Worm (Caenorhabditis elegans): ENCODE measurements around the gene nuaf-1.

The nuaf-1 gene

ce11 chrV:13578637-13579036, 10.2 kb upstream of the nuaf-1 start, which contains the start of gene C50B8.6:
C50B8.6 (plus strand) TSS chrV:13578972.
- TF ChIP-seq lir-3 (tag; optimal IDR thresholded peaks at IDR 0.05) (no peak), fkh-10 (GFP tag; optimal IDR thresholded peaks at IDR 0.05) (no peak), ZK546.5 (tag; optimal IDR thresholded peaks at IDR 0.05) (no peak), daf-16 (GFP tag; optimal IDR thresholded peaks at IDR 0.05) (no peak), daf-16 (tag; optimal IDR thresholded peaks at IDR 0.05) (peak; percentile 77), cey-2 (tag; optimal IDR thresholded peaks at IDR 0.05; ENCODE audit: borderline replicate concordance, insufficient read depth) (no peak), nhr-25 (tag; optimal IDR thresholded peaks at IDR 0.05; ENCODE audit: borderline replicate concordance, insufficient read depth) (no peak), nhr-11 (tag; optimal IDR thresholded peaks at IDR 0.05) (no peak), Y75B8A.6 (GFP tag; IDR thresholded peaks at IDR 0.05) (no peak), nhr-28 (tag; optimal IDR thresholded peaks at IDR 0.05) (peak; percentile 50), nhr-41 (GFP tag; IDR thresholded peaks at IDR 0.05) (no peak), gei-8 (GFP tag; optimal IDR thresholded peaks at IDR 0.05) (no peak), daf-12 (tag; optimal IDR thresholded peaks at IDR 0.05) (no peak), attf-4 (tag; optimal IDR thresholded peaks at IDR 0.05) (no peak), mxl-3 (GFP tag; optimal IDR thresholded peaks at IDR 0.05) (peak; percentile 26), dve-1 (tag; optimal IDR thresholded peaks at IDR 0.05; ENCODE audit: insufficient read depth) (peak; percentile 34), T20F7.1 (GFP tag; optimal IDR thresholded peaks at IDR 0.05) (no peak), fos-1 (tag; optimal IDR thresholded peaks at IDR 0.05) (no peak), unc-62 (GFP tag; optimal IDR thresholded peaks at IDR 0.05 in 1 of 2) (peak in 1 of 2 experiments; percentile 64), unc-62 (tag; optimal IDR thresholded peaks at IDR 0.05) (no peak), ztf-7 (tag; optimal IDR thresholded peaks at IDR 0.05) (no peak), hlh-11 (tag; optimal IDR thresholded peaks at IDR 0.05) (peak; percentile 36), pqm-1 (tag; optimal IDR thresholded peaks at IDR 0.05) (peak; percentile 91), php-3 (GFP tag; IDR thresholded peaks at IDR 0.05) (no peak), D1046.2 (GFP tag; IDR thresholded peaks at IDR 0.05) (no peak), mdl-1 (tag; optimal IDR thresholded peaks at IDR 0.05) (no peak), ces-1 (GFP tag; optimal IDR thresholded peaks at IDR 0.05) (no peak), R02D3.7 (tag; optimal IDR thresholded peaks at IDR 0.05) (no peak), F49E8.2 (tag; optimal IDR thresholded peaks at IDR 0.05; ENCODE audit: borderline replicate concordance) (no peak), dmd-6 (GFP tag; IDR thresholded peaks at IDR 0.05) (peak; percentile 41; the same call in 1 of the 2 replicates), unc-130 (GFP tag; optimal IDR thresholded peaks at IDR 0.05) (no peak), set-16 (GFP tag; IDR thresholded peaks at IDR 0.05) (no peak), hlh-30 (tag; optimal IDR thresholded peaks at IDR 0.05; ENCODE audit: insufficient read depth) (no peak), Y5F2A.4 (GFP tag; optimal IDR thresholded peaks at IDR 0.05) (no peak)

ce11 chrV:13577463-13577862, 9.0 kb upstream of the nuaf-1 start:
- peak; percentile 58 for TF ChIP-seq pqm-1 (tag; optimal IDR thresholded peaks at IDR 0.05)
- peak; percentile 64; the same call in 1 of the 2 replicates for TF ChIP-seq dmd-6 (GFP tag; IDR thresholded peaks at IDR 0.05)
- no peak for TF ChIP-seq unc-130 (GFP tag; optimal IDR thresholded peaks at IDR 0.05)
- no peak for TF ChIP-seq daf-16 (GFP tag; optimal IDR thresholded peaks at IDR 0.05)
- peak; percentile 7 for TF ChIP-seq daf-16 (tag; optimal IDR thresholded peaks at IDR 0.05)
- TF ChIP-seq ceh-44 (GFP tag; IDR thresholded peaks at IDR 0.05): no peak
- peak; percentile 18 for TF ChIP-seq nhr-28 (tag; optimal IDR thresholded peaks at IDR 0.05)

DNA sequence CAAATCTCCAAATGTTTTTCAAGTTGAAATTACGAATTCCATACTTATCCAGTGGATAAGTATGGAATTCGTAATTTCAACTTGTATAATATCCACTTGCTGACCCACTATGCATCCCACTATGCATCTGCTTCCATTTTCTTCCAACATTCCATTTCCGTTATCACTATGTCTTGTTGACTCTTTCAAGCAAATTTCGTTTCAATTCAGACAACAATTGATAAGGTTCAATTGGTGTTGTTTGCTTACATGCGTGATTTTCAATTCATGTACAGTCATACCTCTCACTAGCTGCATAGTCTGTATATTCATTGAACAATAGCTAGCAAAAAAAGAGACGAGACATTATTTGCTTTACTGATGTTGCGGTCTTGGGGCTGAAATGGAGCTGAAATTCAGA, 8.4 kb upstream of the nuaf-1 start:
- peak; percentile 66 for TF ChIP-seq pqm-1 (tag; optimal IDR thresholded peaks at IDR 0.05)
- no peak for TF ChIP-seq lin-13 (GFP tag; optimal IDR thresholded peaks at IDR 0.05)
- no peak for TF ChIP-seq F49E8.2 (tag; optimal IDR thresholded peaks at IDR 0.05; ENCODE audit: borderline replicate concordance)
- TF ChIP-seq cey-2 (tag; optimal IDR thresholded peaks at IDR 0.05; ENCODE audit: borderline replicate concordance, insufficient read depth): no peak
- 0 out of 2 replicates have a peak, but pooled peaks have one; percentile 24 for TF ChIP-seq dmd-6 (GFP tag; IDR thresholded peaks at IDR 0.05)
- no peak for TF ChIP-seq mxl-3 (GFP tag; optimal IDR thresholded peaks at IDR 0.05)
- TF ChIP-seq daf-16 (GFP tag; optimal IDR thresholded peaks at IDR 0.05): no peak
- peak; percentile 93 for TF ChIP-seq daf-16 (tag; optimal IDR thresholded peaks at IDR 0.05)
- TF ChIP-seq ceh-20 (GFP tag; IDR thresholded peaks at IDR 0.05): no peak
- no peak for TF ChIP-seq ceh-28 (tag; optimal IDR thresholded peaks at IDR 0.05)
- no peak for TF ChIP-seq F37D6.2 (tag; optimal IDR thresholded peaks at IDR 0.05)
- TF ChIP-seq mdt-29 (GFP tag; IDR thresholded peaks at IDR 0.05): no peak
- TF ChIP-seq set-16 (GFP tag; IDR thresholded peaks at IDR 0.05): no peak
- no peak for TF ChIP-seq lin-39 (tag; optimal IDR thresholded peaks at IDR 0.05)
- TF ChIP-seq mxl-2 (GFP tag; conservative IDR thresholded peaks at IDR 0.05): no peak
- peak; percentile 31 for TF ChIP-seq hlh-30 (tag; optimal IDR thresholded peaks at IDR 0.05; ENCODE audit: insufficient read depth)
- no peak for TF ChIP-seq Y48G9A.11 (GFP tag; IDR thresholded peaks at IDR 0.05)
- no peak for TF ChIP-seq zag-1 (tag; optimal IDR thresholded peaks at IDR 0.05)
- peak; percentile 36 for TF ChIP-seq nhr-6 (tag; optimal IDR thresholded peaks at IDR 0.05)
- TF ChIP-seq aha-1 (tag): peak; percentile 0
- TF ChIP-seq daf-19 (GFP tag; conservative IDR thresholded peaks at IDR 0.05): no peak
- peak; percentile 52 for TF ChIP-seq nhr-28 (tag; optimal IDR thresholded peaks at IDR 0.05)
- TF ChIP-seq hlh-11 (tag; optimal IDR thresholded peaks at IDR 0.05): peak; percentile 34

Data from whole organism, L4 larva.